Worm (Caenorhabditis elegans): ENCODE results near the gene snx-1.

snx-1 gene

DNA sequence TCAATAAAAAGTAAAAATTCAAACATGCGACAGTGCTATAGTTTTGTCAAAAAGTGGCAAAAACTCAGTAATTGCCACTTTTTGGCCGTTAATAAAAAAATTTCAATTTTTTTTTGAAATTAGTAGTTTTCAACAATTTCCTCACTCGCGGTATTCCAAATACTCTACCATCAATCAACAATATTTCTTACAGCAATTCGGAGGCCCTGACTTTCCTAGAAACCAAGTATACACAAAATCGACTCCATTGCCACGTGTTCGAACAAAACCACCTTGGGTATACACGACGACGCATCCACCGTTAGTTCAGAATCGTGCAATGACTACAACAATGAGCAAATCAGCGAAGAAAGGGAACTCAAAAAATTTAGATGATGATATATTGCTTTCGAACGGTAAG is 42.8 kb downstream of the snx-1 start:
- TF ChIP-seq tab-1 (GFP tag; IDR thresholded peaks at IDR 0.05) (no peak), cog-1 (tag; optimal IDR thresholded peaks at IDR 0.05) (no peak), ztf-29 (GFP tag; IDR thresholded peaks at IDR 0.05) (no peak), klf-2 (GFP tag; conservative IDR thresholded peaks at IDR 0.05) (no peak)

DNA sequence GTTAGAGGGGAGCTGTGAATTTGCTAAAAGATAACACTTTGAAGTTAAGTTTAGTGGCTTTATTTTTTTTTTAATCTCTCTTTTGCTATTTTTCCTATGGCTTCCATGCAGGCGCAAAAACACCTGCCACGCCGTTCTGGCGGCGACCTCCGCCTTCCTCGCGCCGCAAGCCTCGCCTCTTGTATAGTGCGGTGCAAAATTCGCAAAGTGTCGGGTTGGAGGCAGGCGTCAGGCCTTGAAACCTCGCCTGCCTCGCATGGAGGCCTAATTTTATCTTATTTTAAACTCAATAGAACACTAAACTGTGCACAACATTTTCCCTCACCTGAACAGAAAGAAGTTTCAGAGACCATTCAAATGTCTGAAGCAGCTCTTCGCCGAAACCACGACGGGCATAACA is 43.2 kb downstream of the snx-1 start:
- no peak for TF ChIP-seq klf-2 (GFP tag; conservative IDR thresholded peaks at IDR 0.05)
- no peak for TF ChIP-seq ref-1 (GFP tag; conservative IDR thresholded peaks at IDR 0.05)
- no peak for TF ChIP-seq med-1 (GFP tag; optimal IDR thresholded peaks at IDR 0.05; ENCODE audit: insufficient read depth)
- TF ChIP-seq flt-1 (GFP tag; IDR thresholded peaks at IDR 0.05): no peak
- no peak for TF ChIP-seq ztf-23 (GFP tag; IDR thresholded peaks at IDR 0.05)
- TF ChIP-seq ztf-29 (GFP tag; IDR thresholded peaks at IDR 0.05): no peak
- TF ChIP-seq tab-1 (GFP tag; IDR thresholded peaks at IDR 0.05): no peak
- no peak for TF ChIP-seq cog-1 (tag; optimal IDR thresholded peaks at IDR 0.05)

- no peak for TF ChIP-seq klf-2 (GFP tag; conservative IDR thresholded peaks at IDR 0.05)
- TF ChIP-seq ztf-23 (GFP tag; IDR thresholded peaks at IDR 0.05): no peak
- TF ChIP-seq ztf-29 (GFP tag; IDR thresholded peaks at IDR 0.05): no peak
- no peak for TF ChIP-seq med-1 (GFP tag; optimal IDR thresholded peaks at IDR 0.05; ENCODE audit: insufficient read depth)
Observed at ce11 chrX:1179984-1180383, 51.2 kb downstream of the snx-1 start, which contains the start of gene hot-8. hot-8 (plus strand) TSS chrX:1180284.

- TF ChIP-seq klf-2 (GFP tag; conservative IDR thresholded peaks at IDR 0.05) (no peak), ztf-23 (GFP tag; IDR thresholded peaks at IDR 0.05) (no peak), cog-1 (tag; optimal IDR thresholded peaks at IDR 0.05) (no peak), ztf-29 (GFP tag; IDR thresholded peaks at IDR 0.05) (no peak), flt-1 (GFP tag; IDR thresholded peaks at IDR 0.05) (no peak), ref-1 (GFP tag; conservative IDR thresholded peaks at IDR 0.05) (no peak), tab-1 (GFP tag; IDR thresholded peaks at IDR 0.05) (no peak)
Observed at ce11 chrX:1181271-1181958, 52.6 kb downstream of the snx-1 start.
